Fruit fly (Drosophila melanogaster): ENCODE data around the gene CG43231.
A peak's percentile ranks its signal among the peaks of the same experiment; 100 is the strongest.

Gene CG43231

dm6 chr2L:17750141-17750540 lies 45.7 kb downstream of the CG43231 start (continued):
- peak; percentile 40 to 54 for TF ChIP-seq ss (GFP tag; optimal IDR thresholded peaks at IDR 0.05)

- TF ChIP-seq esn (GFP tag; optimal IDR thresholded peaks at IDR 0.05) (no peak), CG6792 (GFP tag; optimal IDR thresholded peaks at IDR 0.05) (no peak), Eip78C (GFP tag) (peak; percentile 17), salr (GFP tag; optimal IDR thresholded peaks at IDR 0.05) (no peak), cyc (GFP tag; optimal IDR thresholded peaks at IDR 0.05) (no peak), CG1621 (tag; optimal IDR thresholded peaks at IDR 0.05) (no peak), Met (GFP tag; optimal IDR thresholded peaks at IDR 0.05) (no peak), CG15336 (GFP tag; IDR thresholded peaks at IDR 0.05) (no peak), CG32006 (GFP tag; optimal IDR thresholded peaks at IDR 0.05) (no peak)
Observed at dm6 chr2L:17751220-17751619, 46.7 kb downstream of the CG43231 start.

DNA sequence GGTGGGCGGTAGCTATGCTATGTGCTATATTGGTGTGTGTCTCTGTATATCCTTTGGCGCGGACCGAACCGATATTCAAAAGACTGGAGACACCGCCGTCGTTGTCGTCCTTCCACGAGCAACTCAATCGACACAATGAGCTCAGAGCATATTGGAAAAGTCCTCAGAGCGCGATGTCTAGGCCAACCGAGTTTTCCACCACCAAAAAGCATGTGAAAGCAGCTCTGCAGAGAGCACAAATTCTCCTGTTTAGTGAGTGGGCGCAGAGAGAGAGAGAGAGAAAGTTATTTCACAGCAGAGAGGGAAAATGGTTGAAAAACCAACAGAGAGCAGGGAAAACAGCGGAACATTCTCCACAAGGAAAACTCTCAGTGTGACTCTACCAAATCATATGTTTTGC lies 47.9 kb downstream of the CG43231 start:
- TF ChIP-seq Sox15 (GFP tag; optimal IDR thresholded peaks at IDR 0.05) (no peak), achi (GFP tag; optimal IDR thresholded peaks at IDR 0.05) (no peak), CG1621 (tag; optimal IDR thresholded peaks at IDR 0.05) (no peak), svp (GFP tag) (peak; percentile 26), CG8632 (GFP tag; optimal IDR thresholded peaks at IDR 0.05) (no peak), CG9139 (GFP tag; optimal IDR thresholded peaks at IDR 0.05) (no peak)

DNA sequence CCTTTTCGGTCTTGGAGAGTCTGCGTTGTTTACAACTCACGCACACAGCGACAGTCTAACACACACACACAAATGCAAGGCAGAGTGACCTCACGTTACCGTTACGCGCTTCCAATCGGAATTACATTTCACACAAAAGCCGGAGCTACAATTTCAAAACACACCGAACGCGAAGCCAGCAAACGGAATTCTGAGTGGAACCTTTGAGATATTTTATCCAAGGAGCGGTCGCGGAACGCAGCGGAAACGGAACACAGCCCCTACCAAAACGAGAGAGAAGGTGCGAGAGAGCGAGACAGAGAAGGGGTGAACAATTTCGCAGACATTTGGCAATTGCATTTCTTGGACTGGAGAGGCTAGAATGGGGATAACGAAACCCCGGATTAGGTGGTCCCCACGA lies 49.6 kb downstream of the CG43231 start:
- TF ChIP-seq esn (GFP tag; optimal IDR thresholded peaks at IDR 0.05) = no peak
- no peak for TF ChIP-seq Smox (GFP tag; optimal IDR thresholded peaks at IDR 0.05)
- no peak for TF ChIP-seq CG16779 (tag; optimal IDR thresholded peaks at IDR 0.05)
- no peak for TF ChIP-seq CG11762 (GFP tag; optimal IDR thresholded peaks at IDR 0.05; ENCODE audit: insufficient read depth)
- no peak for TF ChIP-seq CG8632 (GFP tag; optimal IDR thresholded peaks at IDR 0.05)

DNA sequence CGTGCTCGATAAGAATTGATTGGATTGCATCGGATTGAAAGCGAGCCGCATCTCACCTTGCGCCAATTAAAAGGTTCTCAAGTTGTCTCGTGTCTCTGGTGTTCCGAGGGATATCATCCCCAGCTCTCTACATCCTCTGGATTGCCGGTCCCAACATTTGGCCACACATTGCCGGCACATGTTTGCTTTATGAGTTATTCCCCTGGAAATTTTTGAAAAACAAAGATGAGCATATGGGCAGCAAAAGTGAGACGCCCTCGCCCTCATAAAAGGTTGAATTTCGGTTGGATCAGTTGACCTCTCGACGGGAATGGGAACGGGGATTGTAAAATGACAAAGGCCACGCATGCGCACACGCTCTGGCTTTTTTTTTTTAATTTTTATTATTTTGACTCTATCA lies 51.1 kb downstream of the CG43231 start:
- TF ChIP-seq Eip93F (GFP tag; optimal IDR thresholded peaks at IDR 0.05) (no peak), CG34406 (GFP tag; optimal IDR thresholded peaks at IDR 0.05) (no peak), Hr39 (GFP tag; optimal IDR thresholded peaks at IDR 0.05) (no peak), CG16779 (tag; optimal IDR thresholded peaks at IDR 0.05) (no peak), vri (GFP tag; optimal IDR thresholded peaks at IDR 0.05) (no peak), CG7368 (GFP tag; optimal IDR thresholded peaks at IDR 0.05) (no peak), svp (GFP tag) (peak; percentile 44)
